Worm (Caenorhabditis elegans) whole organism, mixed stage, embryonic: ENCODE measurements around the gene C49C3.6.

ENCODE experiments used
- M03D4.4 ChIP-seq: sonication (generic microtip); optimal IDR thresholded peaks from 2 replicates; lab custom pipeline; 2017; ENCODE audit warnings: mild to moderate bottlenecking, missing genetic modification characterization, missing compliant biosample characterization
- bed-3 ChIP-seq: fragments of 200-800 bp; sonication (Bioruptor generic); optimal IDR thresholded peaks from 3 replicates; lab custom pipeline; 2018; ENCODE audit warnings: mild to moderate bottlenecking, missing genetic modification characterization, moderate library complexity, missing compliant biosample characterization
- blmp-1 ChIP-seq: fragments of 150-350 bp; optimal IDR thresholded peaks from 2 replicates; lab custom pipeline; 2014; ENCODE audit warnings: missing biosample characterization, missing genetic modification characterization
- ceh-39 ChIP-seq: fragments of 150-350 bp; optimal IDR thresholded peaks from 2 replicates; lab custom pipeline; 2014; ENCODE audit warnings: missing biosample characterization, missing genetic modification characterization
- ceh-43 ChIP-seq: fragments of 200-800 bp; sonication (Bioruptor generic); optimal IDR thresholded peaks from 2 replicates; lab custom pipeline; 2018; ENCODE audit warnings: mild to moderate bottlenecking, missing genetic modification characterization, moderate library complexity, missing compliant biosample characterization
- ceh-83 ChIP-seq: fragments of 200-800 bp; sonication (Bioruptor generic); optimal IDR thresholded peaks from 2 replicates; lab custom pipeline; 2018; ENCODE audit warnings: mild to moderate bottlenecking, missing genetic modification characterization, missing compliant biosample characterization
- ces-1 ChIP-seq: fragments of 150-350 bp; optimal IDR thresholded peaks from 2 replicates; lab custom pipeline; 2014; ENCODE audit warnings: missing biosample characterization, missing genetic modification reagents, missing genetic modification characterization
- cnd-1 ChIP-seq: fragments of 200-800 bp; sonication (Bioruptor generic); optimal IDR thresholded peaks from 2 replicates; lab custom pipeline; 2018; ENCODE audit warnings: mild to moderate bottlenecking, missing genetic modification characterization, missing compliant biosample characterization
- drap-1 ChIP-seq: fragments of 200-800 bp; sonication (Bioruptor generic); optimal IDR thresholded peaks from 3 replicates; lab custom pipeline; 2018; ENCODE audit warnings: mild to moderate bottlenecking, missing genetic modification characterization, missing compliant biosample characterization
- elt-1 ChIP-seq: sonication (generic microtip); optimal IDR thresholded peaks from 2 replicates; lab custom pipeline; 2017; ENCODE audit warnings: missing genetic modification characterization, mild to moderate bottlenecking, missing compliant biosample characterization, antibody characterized with exemption, moderate library complexity, borderline replicate concordance; ENCODE audit not compliant: insufficient read depth
- elt-3 ChIP-seq: fragments of 150-350 bp; optimal IDR thresholded peaks from 2 replicates; lab custom pipeline; 2014; ENCODE audit warnings: missing biosample characterization, missing genetic modification characterization
- flh-1 ChIP-seq: fragments of 200-800 bp; sonication (Bioruptor generic); optimal IDR thresholded peaks from 2 replicates; lab custom pipeline; 2018; ENCODE audit warnings: mild to moderate bottlenecking, missing genetic modification characterization, moderate library complexity, missing compliant biosample characterization
- ham-2 ChIP-seq: fragments of 200-800 bp; sonication (Bioruptor generic); optimal IDR thresholded peaks from 2 replicates; lab custom pipeline; 2018; ENCODE audit warnings: mild to moderate bottlenecking, missing genetic modification characterization, missing compliant biosample characterization
- hlh-1 ChIP-seq: fragments of 150-350 bp; optimal IDR thresholded peaks from 2 replicates; lab custom pipeline; 2014; ENCODE audit warnings: missing biosample characterization, missing genetic modification reagents, missing genetic modification characterization
- lin-13 ChIP-seq: fragments of 150-350 bp; optimal IDR thresholded peaks from 2 replicates; lab custom pipeline; 2014; ENCODE audit warnings: missing biosample characterization, missing genetic modification characterization
- lin-32 ChIP-seq: fragments of 200-800 bp; sonication (Bioruptor generic); optimal IDR thresholded peaks from 2 replicates; lab custom pipeline; 2018; ENCODE audit warnings: mild to moderate bottlenecking, missing genetic modification characterization, missing compliant biosample characterization
- lsy-2 ChIP-seq: fragments of 150-350 bp; optimal IDR thresholded peaks from 2 replicates; lab custom pipeline; 2014; ENCODE audit warnings: missing biosample characterization, missing genetic modification characterization
- mab-5 ChIP-seq: fragments of 150-350 bp; optimal IDR thresholded peaks from 2 replicates; lab custom pipeline; 2014; ENCODE audit warnings: missing biosample characterization, missing genetic modification characterization
- mls-2 ChIP-seq: sonication (generic microtip); optimal IDR thresholded peaks from 2 replicates; lab custom pipeline; 2016; ENCODE audit warnings: mild to moderate bottlenecking, missing genetic modification characterization, moderate library complexity, missing compliant biosample characterization
- nhr-12 ChIP-seq: fragments of 150-350 bp; optimal IDR thresholded peaks from 2 replicates; lab custom pipeline; 2014; ENCODE audit warnings: missing biosample characterization, missing genetic modification characterization
- nhr-2 ChIP-seq: fragments of 150-350 bp; optimal IDR thresholded peaks from 2 replicates; lab custom pipeline; 2014; ENCODE audit warnings: missing biosample characterization, missing genetic modification characterization
- nhr-237 ChIP-seq: fragments of 150-350 bp; optimal IDR thresholded peaks from 2 replicates; lab custom pipeline; 2014; ENCODE audit warnings: missing biosample characterization, missing genetic modification characterization
- nhr-28 ChIP-seq: fragments of 150-350 bp; optimal IDR thresholded peaks from 2 replicates; lab custom pipeline; 2014; ENCODE audit warnings: missing biosample characterization, missing genetic modification characterization
- nhr-76 ChIP-seq: sonication (generic microtip); optimal IDR thresholded peaks from 2 replicates; lab custom pipeline; 2017; ENCODE audit warnings: missing biosample characterization, missing genetic modification characterization
- pha-4 ChIP-seq: fragments of 150-350 bp; optimal IDR thresholded peaks from 2 replicates; lab custom pipeline; 2018; ENCODE audit warnings: missing biosample characterization, missing genetic modification reagents, missing genetic modification characterization
- snpc-4 ChIP-seq: fragments of 150-350 bp; optimal IDR thresholded peaks from 2 replicates; lab custom pipeline; 2014; ENCODE audit warnings: missing biosample characterization, missing genetic modification characterization
- sptf-1 ChIP-seq: sonication (generic microtip); optimal IDR thresholded peaks from 2 replicates; lab custom pipeline; 2017; ENCODE audit warnings: mild to moderate bottlenecking, missing genetic modification characterization, moderate library complexity, missing compliant biosample characterization
- tbx-8 ChIP-seq: fragments of 200-800 bp; sonication (Bioruptor generic); optimal IDR thresholded peaks from 2 replicates; lab custom pipeline; 2018; ENCODE audit warnings: mild to moderate bottlenecking, missing genetic modification characterization, moderate library complexity, missing compliant biosample characterization
- unc-120 ChIP-seq: sonication (generic microtip); optimal IDR thresholded peaks from 2 replicates; lab custom pipeline; 2017; ENCODE audit warnings: missing genetic modification characterization, missing compliant biosample characterization; ENCODE audit not compliant: poor library complexity, severe bottlenecking
- unc-62 ChIP-seq: fragments of 150-350 bp; optimal IDR thresholded peaks from 2 replicates; lab custom pipeline; 2014; ENCODE audit warnings: missing biosample characterization, missing genetic modification reagents, missing genetic modification characterization
- zip-8 ChIP-seq: fragments of 150-350 bp; optimal IDR thresholded peaks from 2 replicates; lab custom pipeline; 2014; ENCODE audit warnings: missing biosample characterization, missing genetic modification characterization
- ztf-11 ChIP-seq: fragments of 150-350 bp; optimal IDR thresholded peaks from 2 replicates; lab custom pipeline; 2014; ENCODE audit warnings: missing biosample characterization, missing genetic modification characterization

Gene C49C3.6

ce11 chrIV:17351586-17351985 lies 20.3 kb downstream of the C49C3.6 start, which contains the start of gene clec-199:
Gene clec-199 (plus strand): TSS chrIV:17351886.
- TF ChIP-seq elt-3 (tag; lab: Kevin White, UChicago): no peak
- TF ChIP-seq ceh-43: no peak
- no peak for TF ChIP-seq ceh-83 (GFP tag; lab: Kevin White, UChicago)
- no peak for TF ChIP-seq nhr-12 (tag; lab: Kevin White, UChicago)
- no peak for TF ChIP-seq lin-32
- TF ChIP-seq drap-1 (GFP tag; lab: Kevin White, UChicago): no peak
- no peak for TF ChIP-seq lin-13 (tag; lab: Kevin White, UChicago)

- TF ChIP-seq mls-2 (tag; lab: Kevin White, UChicago) (no peak), ham-2 (no peak), lin-32 (no peak), flh-1 (no peak), snpc-4 (tag; lab: Kevin White, UChicago) (no peak), sptf-1 (tag; lab: Kevin White, UChicago) (no peak), nhr-28 (tag; lab: Kevin White, UChicago) (no peak), cnd-1 (tag; lab: Kevin White, UChicago) (no peak), unc-120 (tag; lab: Kevin White, UChicago) (no peak), pha-4 (tag; lab: Kevin White, UChicago) (no peak), zip-8 (no peak), nhr-237 (tag; lab: Kevin White, UChicago) (no peak), nhr-2 (tag; lab: Kevin White, UChicago) (no peak), tbx-8 (GFP tag; lab: Kevin White, UChicago) (no peak), nhr-12 (tag; lab: Kevin White, UChicago) (no peak), blmp-1 (tag; lab: Kevin White, UChicago) (no peak), drap-1 (GFP tag; lab: Kevin White, UChicago) (no peak), ceh-83 (GFP tag; lab: Kevin White, UChicago) (no peak), ces-1 (GFP tag; lab: Kevin White, UChicago) (no peak), elt-1 (tag; lab: Kevin White, UChicago) (no peak)
- TF ChIP-seq, all 35 proteins: peak for 0
Observed at ce11 chrIV:17361143-17361542, 29.8 kb downstream of the C49C3.6 start, which contains the start of gene clec-202. Gene clec-202 (plus strand): TSS chrIV:17361443.

ce11 chrIV:17367294-17367693 lies 36.0 kb downstream of the C49C3.6 start, which contains the start of gene zipt-17:
Gene zipt-17 (minus strand): TSS chrIV:17367394.
- TF ChIP-seq elt-1 (tag; lab: Kevin White, UChicago) (no peak), lin-32 (no peak), nhr-76 (tag; lab: Kevin White, UChicago) (no peak), ham-2 (no peak), ztf-11 (tag; lab: Kevin White, UChicago) (no peak), ceh-39 (tag; lab: Kevin White, UChicago) (no peak), lsy-2 (tag; lab: Kevin White, UChicago) (no peak), lin-13 (tag; lab: Kevin White, UChicago) (no peak), ceh-43 (no peak), nhr-28 (tag; lab: Kevin White, UChicago) (no peak), unc-62 (no peak), pha-4 (tag; lab: Kevin White, UChicago) (no peak), M03D4.4 (tag; lab: Kevin White, UChicago) (no peak), elt-3 (tag; lab: Kevin White, UChicago) (no peak), nhr-2 (tag; lab: Kevin White, UChicago) (no peak), unc-120 (tag; lab: Kevin White, UChicago) (no peak), snpc-4 (tag; lab: Kevin White, UChicago) (no peak)

- no peak for TF ChIP-seq lsy-2 (tag; lab: Kevin White, UChicago)
- no peak for TF ChIP-seq bed-3 (GFP tag; lab: Kevin White, UChicago)
- no peak for TF ChIP-seq elt-1 (tag; lab: Kevin White, UChicago)
- TF ChIP-seq nhr-237 (tag; lab: Kevin White, UChicago): no peak
- TF ChIP-seq nhr-76 (tag; lab: Kevin White, UChicago): no peak
- TF ChIP-seq hlh-1 (tag; lab: Kevin White, UChicago): no peak
- TF ChIP-seq nhr-12 (tag; lab: Kevin White, UChicago): no peak
- no peak for TF ChIP-seq mab-5
- no peak for TF ChIP-seq M03D4.4 (tag; lab: Kevin White, UChicago)
- no peak for TF ChIP-seq lin-13 (tag; lab: Kevin White, UChicago)
- no peak for TF ChIP-seq mls-2 (tag; lab: Kevin White, UChicago)
- no peak for TF ChIP-seq ceh-83 (GFP tag; lab: Kevin White, UChicago)
- no peak for TF ChIP-seq pha-4 (tag; lab: Kevin White, UChicago)
- TF ChIP-seq unc-120 (tag; lab: Kevin White, UChicago): no peak
- TF ChIP-seq lin-32: no peak
- TF ChIP-seq, all 35 proteins: peak for 0
Observed at ce11 chrIV:17368292-17368691, 37.0 kb downstream of the C49C3.6 start, which contains the start of gene trh-1. Gene trh-1 (plus strand): TSS chrIV:17368592.
